Fruit fly (Drosophila melanogaster) S2 (cell line): ENCODE data around the gene Tmhs.

Source experiments
- CG8478 ChIP-seq: fragments of >200 bp; optimal IDR thresholded peaks from 2 replicates; lab custom pipeline; 2018
- CTCF ChIP-seq, 2 experiments: fragments of >200 bp; optimal IDR thresholded peaks; 2 replicates each; lab custom pipeline; 2018

Tmhs gene

dm6 chr3L:1909000-1909399, 23.5 kb downstream of the Tmhs start:
- TF ChIP-seq CG8478: no peak
- no peak for TF ChIP-seq CTCF (optimal IDR thresholded peaks at IDR 0.05; lab: Kevin White, UChicago)

DNA sequence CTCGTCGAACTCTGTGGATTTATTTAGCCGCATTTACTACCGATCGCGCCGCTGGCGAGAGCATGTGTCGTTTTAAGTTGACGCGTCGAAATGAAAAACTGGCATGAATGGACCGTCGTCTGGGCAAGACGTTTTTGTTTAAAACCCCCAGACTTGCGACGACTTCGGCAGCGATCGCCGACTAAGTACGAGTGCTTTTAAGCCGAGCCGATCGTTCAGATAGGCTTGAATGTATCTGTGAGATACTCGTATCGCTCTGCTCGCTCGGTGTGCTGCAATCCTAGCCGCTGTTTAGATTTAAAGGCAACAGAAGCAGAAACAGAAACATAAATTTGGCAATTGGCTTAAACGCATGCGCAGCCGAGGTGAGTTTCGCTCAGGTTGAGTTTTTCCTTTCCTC, 24.6 kb downstream of the Tmhs start, which contains the start of gene dsb:
TSS of gene dsb (minus strand) at position 91 of the 400 bp plus-strand sequence.
- TF ChIP-seq CG8478 (no peak), CTCF (optimal IDR thresholded peaks at IDR 0.05; lab: Kevin White, UChicago) (no peak)

DNA sequence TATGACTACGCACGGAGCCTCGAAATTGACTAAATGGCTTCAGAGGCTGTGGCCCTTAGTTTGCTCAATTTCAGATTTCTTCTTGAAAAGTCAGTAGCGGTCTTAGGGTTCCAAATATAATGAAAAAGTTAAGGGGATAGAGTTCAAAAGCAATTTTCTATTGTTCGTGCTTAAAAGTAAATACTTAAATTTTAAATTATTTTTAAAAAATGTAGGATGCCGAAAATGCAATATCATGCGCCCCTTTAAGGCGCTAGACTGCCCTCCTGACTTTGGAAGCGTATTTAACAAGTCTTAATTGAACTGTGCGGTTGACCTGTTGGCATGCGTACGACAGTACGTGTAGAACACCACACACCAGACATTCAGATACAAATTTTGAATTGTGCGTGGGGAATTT, 29.2 kb downstream of the Tmhs start:
- TF ChIP-seq CTCF (optimal IDR thresholded peaks at IDR 0.05; lab: Kevin White, UChicago) (no peak), CG8478 (no peak)

dm6 chr3L:1916617-1917016, 31.2 kb downstream of the Tmhs start:
- TF ChIP-seq CTCF (optimal IDR thresholded peaks at IDR 0.05; lab: Kevin White, UChicago) (no peak), CG8478 (no peak)

- no peak for TF ChIP-seq CG8478
- TF ChIP-seq CTCF (optimal IDR thresholded peaks at IDR 0.05; lab: Kevin White, UChicago): no peak
Observed at dm6 chr3L:1920051-1920450, 34.6 kb downstream of the Tmhs start.

DNA sequence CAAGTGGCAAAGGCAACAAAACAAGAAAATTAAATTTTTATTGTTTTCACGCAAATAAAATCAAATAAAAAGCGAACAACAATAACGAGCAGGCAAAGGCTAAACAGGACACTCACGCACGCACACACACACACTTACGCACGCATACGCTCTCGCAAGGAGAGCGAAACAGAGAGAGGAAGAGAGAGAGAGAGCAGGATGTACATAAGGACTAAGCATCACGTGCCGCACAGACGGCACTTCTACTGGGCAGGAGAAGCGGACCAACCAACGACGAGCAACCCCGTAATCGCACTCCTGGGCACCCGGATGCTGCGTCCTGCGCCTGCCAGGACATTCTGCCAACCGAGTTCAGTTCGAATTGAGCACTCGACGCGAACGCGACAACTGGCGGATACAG, 35.5 kb downstream of the Tmhs start, which contains the start of gene Dbx:
TSS of gene Dbx (plus strand) at position 365 of the 400 bp plus-strand sequence.
- TF ChIP-seq CTCF (optimal IDR thresholded peaks at IDR 0.05; lab: Kevin White, UChicago) (no peak), CG8478 (no peak)

dm6 chr3L:1928959-1929358, 43.5 kb downstream of the Tmhs start:
- no peak for TF ChIP-seq CTCF (optimal IDR thresholded peaks at IDR 0.05; lab: Kevin White, UChicago)
- TF ChIP-seq CG8478: no peak

dm6 chr3L:1937469-1937868, 52.0 kb downstream of the Tmhs start:
- TF ChIP-seq CG8478 (no peak), CTCF (optimal IDR thresholded peaks at IDR 0.05; lab: Kevin White, UChicago) (no peak)

- TF ChIP-seq CTCF (optimal IDR thresholded peaks at IDR 0.05; lab: Kevin White, UChicago): no peak
- TF ChIP-seq CG8478: no peak
Observed at dm6 chr3L:1938767-1939166, 53.3 kb downstream of the Tmhs start, which contains the start of the genes CG46523 and CG5687. Gene CG46523, minus strand, starts transcription at chr3L:1939103. Gene CG5687, minus strand, starts transcription at chr3L:1939103.

DNA sequence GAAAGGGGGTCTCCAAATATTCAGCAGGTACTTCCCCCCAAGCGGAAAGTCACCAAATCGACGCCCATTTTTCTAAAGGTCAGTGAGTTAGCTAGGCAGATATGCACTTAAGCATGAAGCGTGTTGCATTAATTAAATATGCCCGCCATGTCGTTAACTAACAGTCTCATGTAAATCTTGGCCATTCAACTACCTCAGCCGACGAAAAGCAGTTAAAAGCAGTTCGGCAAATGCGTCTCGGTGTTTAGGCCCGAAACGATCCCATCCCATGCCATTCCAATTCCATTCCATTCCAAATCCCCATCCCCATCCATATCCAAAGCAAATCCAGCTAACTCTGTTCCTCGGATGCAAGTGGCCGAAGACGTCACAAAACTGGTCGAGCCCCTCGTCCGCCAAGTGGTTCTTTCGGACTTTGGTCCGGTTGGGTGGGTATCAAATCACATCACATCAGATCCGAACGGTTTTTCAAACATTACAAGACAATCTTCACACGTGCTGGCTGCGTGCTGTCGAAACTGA, 54.6 kb downstream of the Tmhs start:
- TF ChIP-seq CG8478 (no peak), CTCF (optimal IDR thresholded peaks at IDR 0.05; lab: Kevin White, UChicago) (no peak)

- no peak for TF ChIP-seq CG8478
- no peak for TF ChIP-seq CTCF (optimal IDR thresholded peaks at IDR 0.05; lab: Kevin White, UChicago)
Observed at dm6 chr3L:1940843-1941418, 55.5 kb downstream of the Tmhs start, which contains the start of gene Mfap1. Gene Mfap1, plus strand, starts transcription at chr3L:1941068.
